Worm (Caenorhabditis elegans) whole organism, young adult: ENCODE data around the gene str-27.

Source experiments
- nhr-27 ChIP-seq: fragments of 200-800 bp; sonication (Bioruptor generic); optimal IDR thresholded peaks from 2 replicates; lab custom pipeline; 2018; ENCODE audit warnings: mild to moderate bottlenecking, missing genetic modification characterization, moderate library complexity, missing compliant biosample characterization
- ztf-6 ChIP-seq: fragments of 200-800 bp; sonication (Bioruptor generic); IDR thresholded peaks from 2 replicates; pipeline ENCODE4 v1.3.6; 2022; ENCODE audit warnings: missing genetic modification reagents, missing genetic modification characterization, missing compliant biosample characterization

DNA sequence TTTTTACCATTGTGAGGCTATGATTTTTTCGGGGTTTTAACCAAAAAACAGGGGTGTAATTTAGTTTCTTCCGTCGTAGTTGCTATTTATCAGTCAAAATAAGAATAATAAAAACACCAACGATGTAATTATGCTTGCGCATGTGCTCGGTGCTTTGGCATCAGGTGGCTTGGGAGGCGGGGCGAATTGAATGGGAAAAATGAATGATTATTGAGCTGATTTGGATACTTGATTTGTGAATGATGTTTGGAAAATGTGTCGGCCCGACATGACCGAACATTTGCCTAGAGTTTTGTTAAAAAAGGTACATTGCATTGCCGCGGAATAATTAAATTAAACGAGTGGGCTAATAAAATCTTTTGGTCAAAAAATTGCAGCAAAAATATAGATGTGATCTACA is 3.4 kb downstream of the str-27 start, which contains the start of gene str-38:
- TF ChIP-seq ztf-6 (GFP tag; lab: Robert Waterston, UW) (no peak), nhr-27 (tag; lab: Kevin White, UChicago) (no peak)
